Worm (Caenorhabditis elegans) whole organism, L3 larva: Measurements from ENCODE around the gene F27C8.2.

Experiments used
- R02D3.7 ChIP-seq: fragments of 150-350 bp; optimal IDR thresholded peaks from 2 replicates; lab custom pipeline; 2014; ENCODE audit warnings: missing biosample characterization, missing genetic modification characterization
- lin-15B ChIP-seq: fragments of 150-350 bp; optimal IDR thresholded peaks from 2 replicates; lab custom pipeline; 2014; ENCODE audit warnings: missing biosample characterization, missing genetic modification characterization
- lin-39 ChIP-seq: fragments of 150-350 bp; optimal IDR thresholded peaks from 2 replicates; lab custom pipeline; 2018; ENCODE audit warnings: missing biosample characterization, missing genetic modification reagents, missing genetic modification characterization
- mdl-1 ChIP-seq: fragments of 150-350 bp; optimal IDR thresholded peaks from 2 replicates; lab custom pipeline; 2014; ENCODE audit warnings: missing biosample characterization, missing genetic modification characterization
- mml-1 ChIP-seq: fragments of 150-350 bp; sonication (generic microtip); optimal IDR thresholded peaks from 3 replicates; lab custom pipeline; 2014; ENCODE audit warnings: missing biosample characterization, missing genetic modification characterization
- nhr-11 ChIP-seq: fragments of 150-350 bp; optimal IDR thresholded peaks from 2 replicates; lab custom pipeline; 2014; ENCODE audit warnings: missing biosample characterization, missing genetic modification characterization
- nhr-25 ChIP-seq: sonication (generic microtip); optimal IDR thresholded peaks from 2 replicates; lab custom pipeline; 2017; ENCODE audit warnings: missing biosample characterization, missing genetic modification characterization
- pha-4 ChIP-seq: fragments of 150-350 bp; optimal IDR thresholded peaks from 2 replicates; lab custom pipeline; 2014; ENCODE audit warnings: missing biosample characterization, missing genetic modification reagents, missing genetic modification characterization
- pqm-1 ChIP-seq: fragments of 150-350 bp; optimal IDR thresholded peaks from 2 replicates; lab custom pipeline; 2017; ENCODE audit warnings: missing biosample characterization, missing genetic modification characterization, inconsistent platforms
- skn-1 ChIP-seq: fragments of 150-350 bp; optimal IDR thresholded peaks from 2 replicates; lab custom pipeline; 2014; ENCODE audit warnings: missing biosample characterization, missing genetic modification characterization
- unc-39 ChIP-seq: sonication (generic microtip); optimal IDR thresholded peaks from 4 replicates; lab custom pipeline; 2017; ENCODE audit warnings: missing biosample characterization, missing genetic modification characterization
- zag-1 ChIP-seq: fragments of 150-350 bp; optimal IDR thresholded peaks from 2 replicates; lab custom pipeline; 2014; ENCODE audit warnings: missing biosample characterization, missing genetic modification characterization
- ztf-11 ChIP-seq: fragments of 150-350 bp; optimal IDR thresholded peaks from 2 replicates; lab custom pipeline; 2014; ENCODE audit warnings: missing biosample characterization, missing genetic modification characterization
- ztf-4 ChIP-seq: fragments of 150-350 bp; optimal IDR thresholded peaks from 2 replicates; lab custom pipeline; 2014; ENCODE audit warnings: missing biosample characterization, missing genetic modification characterization

ce11 chrIV:9632966-9633494, 36.9 kb downstream of the F27C8.2 start:
- TF ChIP-seq lin-15B (tag; lab: Kevin White, UChicago), result no peak
- no peak for TF ChIP-seq unc-39 (tag; lab: Kevin White, UChicago)
- TF ChIP-seq pqm-1 (tag; lab: Kevin White, UChicago), result no peak
- no peak for TF ChIP-seq lin-39 (tag; lab: Kevin White, UChicago)
- TF ChIP-seq zag-1 (tag; lab: Kevin White, UChicago), result no peak
- TF ChIP-seq pha-4 (tag; lab: Kevin White, UChicago), result no peak
- no peak for TF ChIP-seq ztf-11 (tag; lab: Kevin White, UChicago)
- TF ChIP-seq skn-1, result no peak
- TF ChIP-seq nhr-11 (tag; lab: Kevin White, UChicago), result no peak
- no peak for TF ChIP-seq R02D3.7 (tag; lab: Kevin White, UChicago)
- TF ChIP-seq mdl-1 (tag; lab: Kevin White, UChicago), result no peak
- TF ChIP-seq mml-1 (tag; lab: Kevin White, UChicago), result no peak
- no peak for TF ChIP-seq nhr-25 (tag; lab: Kevin White, UChicago)
- no peak for TF ChIP-seq ztf-4 (tag; lab: Kevin White, UChicago)
